Worm (Caenorhabditis elegans): ENCODE results near the gene T19H12.15.
A peak's percentile ranks its signal among the peaks of the same experiment; 100 is the strongest.
"Not testable (repeated sequence)": the region's sequence is repeated elsewhere in the genome, so short reads cannot be mapped to it uniquely, and the experiment has no call there.

T19H12.15 gene

DNA sequence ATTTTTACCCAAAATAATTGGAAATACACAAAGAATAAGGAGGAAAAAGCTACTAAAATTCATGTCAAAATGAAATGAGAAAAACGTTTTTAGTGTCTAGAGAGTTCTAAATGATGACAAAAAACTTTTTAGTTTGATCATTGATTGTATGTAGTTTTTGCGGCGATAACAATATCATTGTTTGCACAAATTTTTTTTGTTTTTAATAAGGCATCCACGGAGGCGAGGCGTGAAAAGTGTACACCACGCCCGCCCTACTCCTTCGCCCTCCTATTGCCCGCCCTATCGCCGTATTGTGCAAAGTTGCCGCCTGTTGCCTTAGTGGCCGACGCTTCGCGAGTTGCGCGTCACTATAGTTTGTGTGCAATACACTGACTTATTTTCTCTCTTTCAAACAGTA, 20.9 kb upstream of the T19H12.15 start, which contains the start of gene ugt-10:
TSS of gene ugt-10 (minus strand) at position 101 of the 400 bp plus-strand sequence.
- not testable (repeated sequence) for TF ChIP-seq snpc-4 (GFP tag; optimal IDR thresholded peaks at IDR 0.05)
- TF ChIP-seq snpc-4 (tag; optimal IDR thresholded peaks at IDR 0.05): peak in 1 of 4 experiments; percentile 41
- TF ChIP-seq hmg-1.2 (GFP tag; IDR thresholded peaks at IDR 0.05): peak; percentile 62

DNA sequence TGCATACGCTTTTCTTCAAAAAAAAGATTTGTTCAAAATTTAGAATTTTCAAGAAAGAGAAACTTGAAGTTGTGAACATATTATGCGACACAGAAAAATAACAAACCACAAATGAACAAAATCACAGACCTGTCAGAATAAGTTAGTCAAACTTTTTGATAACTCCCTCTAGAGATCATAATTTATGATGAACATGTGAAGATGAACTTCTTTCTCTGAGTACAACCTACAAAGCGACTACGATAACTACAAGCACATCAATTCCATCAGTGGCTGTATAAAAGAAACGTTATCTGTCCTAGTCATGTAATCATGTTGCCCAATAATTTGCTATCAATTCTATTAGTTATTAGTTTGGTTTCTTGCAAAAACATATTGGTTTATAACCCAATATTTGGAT, 16.6 kb upstream of the T19H12.15 start, which contains the start of gene ugt-9:
TSS of gene ugt-9 (plus strand) at position 305 of the 400 bp plus-strand sequence.
- TF ChIP-seq hsf-1 (GFP tag; IDR thresholded peaks at IDR 0.05) (no peak), snpc-4 (GFP tag; optimal IDR thresholded peaks at IDR 0.05) (no peak), snpc-4 (tag; optimal IDR thresholded peaks at IDR 0.05) (no peak), B0336.3 (GFP tag; IDR thresholded peaks at IDR 0.05) (no peak), hlh-12 (tag; optimal IDR thresholded peaks at IDR 0.05) (no peak), cebp-2 (GFP tag; IDR thresholded peaks at IDR 0.05) (no peak), ccch-3 (GFP tag; optimal IDR thresholded peaks at IDR 0.05) (no peak), attf-6 (GFP tag; IDR thresholded peaks at IDR 0.05) (no peak)

DNA sequence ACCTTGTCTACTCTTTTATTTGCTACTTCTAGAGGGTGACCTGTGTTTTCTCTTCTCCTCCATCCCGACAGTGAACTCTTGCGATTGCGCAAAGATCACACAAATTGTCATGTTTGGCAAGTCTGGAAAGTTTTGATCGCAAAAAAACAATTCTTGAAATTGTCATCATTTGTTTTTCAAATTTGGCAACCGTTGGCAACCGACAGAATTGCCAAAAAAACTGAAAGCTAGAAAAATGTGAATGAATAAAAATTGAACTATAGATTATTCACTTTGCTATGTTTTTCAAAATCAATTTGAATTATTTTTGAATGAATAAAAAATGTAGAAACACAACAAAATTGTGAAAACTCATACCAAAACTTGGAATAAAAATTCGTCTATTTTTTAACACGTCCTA, 15.8 kb upstream of the T19H12.15 start, which contains the start of gene ugt-11:
TSS of gene ugt-11 (minus strand) at position 101 of the 400 bp plus-strand sequence.
- TF ChIP-seq hlh-12 (tag; optimal IDR thresholded peaks at IDR 0.05) (no peak), rcor-1 (GFP tag; IDR thresholded peaks at IDR 0.05) (no peak), ztf-6 (GFP tag; IDR thresholded peaks at IDR 0.05) (no peak), tbx-9 (tag; optimal IDR thresholded peaks at IDR 0.05; ENCODE audit: borderline replicate concordance) (no peak), F23B12.7 (tag; optimal IDR thresholded peaks at IDR 0.05; ENCODE audit: insufficient read depth) (no peak), madf-8 (GFP tag; conservative IDR thresholded peaks at IDR 0.05) (no peak), hrde-1 (tag; optimal IDR thresholded peaks at IDR 0.05; ENCODE audit: borderline replicate concordance) (no peak), F57C9.4 (tag; optimal IDR thresholded peaks at IDR 0.05) (no peak), efl-1 (GFP tag; optimal IDR thresholded peaks at IDR 0.05) (no peak), tbp1 (GFP tag; optimal IDR thresholded peaks at IDR 0.05) (no peak), madf-10 (tag; optimal IDR thresholded peaks at IDR 0.05) (no peak), snpc-3.4 (tag; optimal IDR thresholded peaks at IDR 0.05) (no peak), bed-1 (GFP tag; IDR thresholded peaks at IDR 0.05) (no peak)

DNA sequence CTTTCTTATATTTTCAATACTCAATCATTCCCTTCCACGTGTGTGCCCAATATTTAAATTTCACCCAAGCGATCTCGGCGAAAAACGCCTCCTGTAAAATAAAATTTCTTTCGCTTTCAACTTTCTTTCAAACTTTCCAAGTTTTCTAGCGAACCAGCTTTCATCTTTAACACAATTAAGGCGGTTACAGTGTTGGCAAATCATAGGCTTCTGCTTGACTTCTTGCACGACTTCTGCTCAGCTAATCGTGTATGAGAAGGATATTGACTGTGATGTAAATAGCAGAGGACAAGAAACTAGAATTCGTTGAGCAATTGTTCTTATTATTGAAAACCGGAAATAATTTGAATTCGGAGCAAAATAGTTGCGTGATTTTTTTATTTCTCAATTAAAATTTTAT, 12.2 kb upstream of the T19H12.15 start:
- TF ChIP-seq F49E8.2 (tag; optimal IDR thresholded peaks at IDR 0.05; ENCODE audit: insufficient read depth) (peak; percentile 38), mxl-1 (tag; optimal IDR thresholded peaks at IDR 0.05) (peak; percentile 8), tlf-1 (GFP tag; optimal IDR thresholded peaks at IDR 0.05) (peak; percentile 53), unc-130 (GFP tag; optimal IDR thresholded peaks at IDR 0.05) (peak; percentile 6), F33H1.4 (GFP tag; IDR thresholded peaks at IDR 0.05) (peak; percentile 45), somi-1 (GFP tag; optimal IDR thresholded peaks at IDR 0.05) (no peak), hlh-26 (GFP tag; conservative IDR thresholded peaks at IDR 0.05) (no peak), xnd-1 (tag; optimal IDR thresholded peaks at IDR 0.05) (peak; percentile 74), snpc-4 (GFP tag; optimal IDR thresholded peaks at IDR 0.05) (no peak), snpc-4 (tag; optimal IDR thresholded peaks at IDR 0.05) (peak in 2 of 4 experiments; percentile 6 to 31), pbrm-1 (GFP tag; IDR thresholded peaks at IDR 0.05) (peak; percentile 62; the same call in 1 of the 2 replicates), snpc-1.3 (tag; optimal IDR thresholded peaks at IDR 0.05; ENCODE audit: insufficient read depth) (peak; percentile 45), Y56A3A.18 (GFP tag; IDR thresholded peaks at IDR 0.05) (0 out of 2 replicates have a peak, but pooled peaks have one; percentile 6), Y95B8A.8 (GFP tag; IDR thresholded peaks at IDR 0.05) (no peak), C06A6.2 (GFP tag; conservative IDR thresholded peaks at IDR 0.05) (no peak), madf-8 (GFP tag; conservative IDR thresholded peaks at IDR 0.05) (peak; percentile 53), B0035.1 (tag; optimal IDR thresholded peaks at IDR 0.05) (no peak), lsl-1 (GFP tag; optimal IDR thresholded peaks at IDR 0.05) (peak; percentile 57), him-1 (tag; optimal IDR thresholded peaks at IDR 0.05) (peak; percentile 9), F10E7.11 (tag; optimal IDR thresholded peaks at IDR 0.05) (no peak), ekl-4 (GFP tag; IDR thresholded peaks at IDR 0.05) (peak; percentile 73), snpc-3.4 (tag; optimal IDR thresholded peaks at IDR 0.05) (peak; percentile 51), rcor-1 (GFP tag; IDR thresholded peaks at IDR 0.05) (peak; percentile 52; the same call in 1 of the 2 replicates), madf-6 (GFP tag; IDR thresholded peaks at IDR 0.05) (peak; percentile 84), Y53G8AR.9 (GFP tag; conservative IDR thresholded peaks at IDR 0.05) (peak; percentile 83), hsf-1 (GFP tag; IDR thresholded peaks at IDR 0.05) (peak; percentile 77), lin-26 (GFP tag; IDR thresholded peaks at IDR 0.05) (peak; percentile 63; the same call in 1 of the 2 replicates)
